Worm (Caenorhabditis elegans) whole organism, L1 larva: ENCODE measurements around the gene sur-5.

Experiments used
- ceh-82 ChIP-seq, 3 experiments: fragments of 150-350 bp in 1 of 3; sonication (generic microtip) in 2 of 3; optimal IDR thresholded peaks; 2 replicates each; lab custom pipeline; 2014 to 2017; ENCODE audit warnings: missing biosample characterization in 3 of 3, missing genetic modification characterization in 3 of 3
- ces-1 ChIP-seq: fragments of 150-350 bp; optimal IDR thresholded peaks from 2 replicates; lab custom pipeline; 2014; ENCODE audit warnings: missing biosample characterization, missing genetic modification reagents, missing genetic modification characterization

- TF ChIP-seq ceh-82 (tag; optimal IDR thresholded peaks at IDR 0.05; lab: Kevin White, UChicago) (peak; percentile 77 to 91 (median 88)), ces-1 (GFP tag; lab: Kevin White, UChicago) (no peak)
Measured at ce11 chrX:7334302-7334724, 28.9 kb upstream of the sur-5 start, which contains the start of gene epg-7.
